Fruit fly (Drosophila melanogaster) whole organism, wandering third instar larva: ENCODE measurements around the gene CG13898.

Experiments
- Abd-B ChIP-seq: fragments of >200 bp; optimal IDR thresholded peaks from 2 replicates; lab custom pipeline; 2017; ENCODE audit warnings: missing biosample characterization, missing genetic modification characterization
- CG32264 ChIP-seq: fragments of 200-800 bp; sonication (Bioruptor generic); optimal IDR thresholded peaks from 2 replicates; lab custom pipeline; 2016; ENCODE audit warnings: missing biosample characterization, missing genetic modification characterization
- CG9705 ChIP-seq: fragments of 200-800 bp; sonication (Bioruptor generic); optimal IDR thresholded peaks from 2 replicates; lab custom pipeline; 2018; ENCODE audit warnings: missing biosample characterization, mild to moderate bottlenecking, missing genetic modification characterization
- CrebA ChIP-seq: fragments of 200-800 bp; sonication (Bioruptor generic); optimal IDR thresholded peaks from 2 replicates; lab custom pipeline; 2016; ENCODE audit warnings: missing biosample characterization, mild to moderate bottlenecking, missing genetic modification characterization, borderline replicate concordance
- Dfd ChIP-seq: fragments of >200 bp; optimal IDR thresholded peaks from 2 replicates; lab custom pipeline; 2017; ENCODE audit warnings: missing biosample characterization, missing genetic modification characterization
- Dif ChIP-seq: fragments of 200-275, 200-300 bp; sonication (Bioruptor generic); optimal IDR thresholded peaks from 2 replicates; lab custom pipeline; 2018; ENCODE audit warnings: missing biosample characterization, missing genetic modification characterization; ENCODE audit not compliant: partially characterized antibody
- GATAd ChIP-seq: sonication (Bioruptor generic); optimal IDR thresholded peaks from 2 replicates; lab custom pipeline; 2016; ENCODE audit warnings: missing biosample characterization, missing genetic modification characterization
- HLH106 ChIP-seq: fragments of 200-800 bp; optimal IDR thresholded peaks from 3 replicates; lab custom pipeline; 2019; ENCODE audit warnings: missing biosample characterization, mild to moderate bottlenecking, missing genetic modification characterization, moderate library complexity
- Hnf4 ChIP-seq: fragments of 200-800 bp; sonication (Bioruptor generic); optimal IDR thresholded peaks from 2 replicates; lab custom pipeline; 2016; ENCODE audit warnings: missing biosample characterization, mild to moderate bottlenecking, missing genetic modification characterization
- Hr78 ChIP-seq: fragments of >200 bp; optimal IDR thresholded peaks from 2 replicates; lab custom pipeline; 2017; ENCODE audit warnings: missing biosample characterization, missing genetic modification characterization
- Hr83 ChIP-seq: fragments of 200-300 bp; sonication (Bioruptor generic); optimal IDR thresholded peaks from 2 replicates; lab custom pipeline; 2016; ENCODE audit warnings: missing biosample characterization, mild to moderate bottlenecking, missing genetic modification characterization, moderate library complexity; ENCODE audit not compliant: poor library complexity, severe bottlenecking
- Jra ChIP-seq: sonication (Bioruptor generic); optimal IDR thresholded peaks from 2 replicates; lab custom pipeline; 2016; ENCODE audit warnings: missing biosample characterization, missing genetic modification characterization
- Mio ChIP-seq: sonication (Bioruptor generic); optimal IDR thresholded peaks from 2 replicates; lab custom pipeline; 2016; ENCODE audit warnings: missing biosample characterization, missing genetic modification characterization
- Myc ChIP-seq: fragments of >200 bp; optimal IDR thresholded peaks from 2 replicates; lab custom pipeline; 2017
- N ChIP-seq: fragments of >200 bp; optimal IDR thresholded peaks from 2 replicates; lab custom pipeline; 2018; ENCODE audit warnings: missing biosample characterization, missing external identifiers, missing genetic modification characterization
- OdsH ChIP-seq: fragments of 200-800 bp; sonication (Bioruptor generic); optimal IDR thresholded peaks from 2 replicates; lab custom pipeline; 2016; ENCODE audit warnings: missing biosample characterization, mild to moderate bottlenecking, missing genetic modification characterization
- Rel ChIP-seq, 2 experiments: fragments of 200-800 bp; sonication (Bioruptor generic) in 1 of 2; optimal IDR thresholded peaks; 2 replicates in 1 of 2; 3 replicates in 1 of 2; lab custom pipeline; 2016 to 2019; ENCODE audit warnings: mild to moderate bottlenecking in 2 of 2, missing biosample characterization in 2 of 2, missing genetic modification characterization in 2 of 2, moderate library complexity in 1 of 2
- Sp1 ChIP-seq: fragments of 200-800 bp; sonication (Bioruptor generic); optimal IDR thresholded peaks from 3 replicates; lab custom pipeline; 2019; ENCODE audit warnings: missing biosample characterization, mild to moderate bottlenecking, missing genetic modification characterization, moderate library complexity
- Vsx2 ChIP-seq: fragments of 200-300, 225-300 bp; sonication (Bioruptor generic); optimal IDR thresholded peaks from 2 replicates; lab custom pipeline; 2018; ENCODE audit warnings: missing biosample characterization, missing genetic modification characterization; ENCODE audit not compliant: partially characterized antibody
- br ChIP-seq: fragments of 200-800 bp; sonication (Bioruptor generic); optimal IDR thresholded peaks from 2 replicates; lab custom pipeline; 2016; ENCODE audit warnings: missing biosample characterization, missing genetic modification characterization
- brk ChIP-seq: fragments of 200-800 bp; sonication (Bioruptor generic); optimal IDR thresholded peaks from 2 replicates; lab custom pipeline; 2016; ENCODE audit warnings: missing biosample characterization, mild to moderate bottlenecking, missing genetic modification characterization
- dl ChIP-seq, 2 experiments: fragments of 175-275, 200-275 bp in 1 of 2; fragments of 200-275 bp in 1 of 2; sonication (Bioruptor generic); optimal IDR thresholded peaks; lab custom pipeline; 2018; ENCODE audit warnings: mild to moderate bottlenecking in 2 of 2, missing biosample characterization in 2 of 2, missing genetic modification characterization in 2 of 2, moderate library complexity in 2 of 2; ENCODE audit not compliant: partially characterized antibody in 2 of 2, insufficient read depth in 1 of 2
- dmrt93B ChIP-seq: fragments of 200-800 bp; sonication (Bioruptor generic); optimal IDR thresholded peaks from 2 replicates; lab custom pipeline; 2018; ENCODE audit warnings: missing biosample characterization, mild to moderate bottlenecking, missing genetic modification characterization
- dsf ChIP-seq: sonication (Bioruptor generic); optimal IDR thresholded peaks from 2 replicates; lab custom pipeline; 2016; ENCODE audit warnings: missing biosample characterization, missing genetic modification characterization, borderline replicate concordance
- ey ChIP-seq: fragments of 200-800 bp; sonication (Bioruptor generic); optimal IDR thresholded peaks from 2 replicates; lab custom pipeline; 2016; ENCODE audit warnings: missing biosample characterization, missing genetic modification characterization
- foxo ChIP-seq, 2 experiments: fragments of 200-800 bp; sonication (Bioruptor generic); optimal IDR thresholded peaks; 2 replicates in 1 of 2; 3 replicates in 1 of 2; lab custom pipeline; 2016 to 2017; ENCODE audit warnings: missing biosample characterization in 2 of 2, missing genetic modification characterization in 2 of 2
- fru ChIP-seq: fragments of 200-800 bp; sonication (Bioruptor generic); optimal IDR thresholded peaks from 3 replicates; lab custom pipeline; 2016; ENCODE audit warnings: missing biosample characterization, mild to moderate bottlenecking, missing genetic modification characterization
- h ChIP-seq: fragments of 200-800 bp; sonication (Bioruptor generic); optimal IDR thresholded peaks from 3 replicates; lab custom pipeline; 2016; ENCODE audit warnings: missing biosample characterization, mild to moderate bottlenecking, missing genetic modification characterization
- jim ChIP-seq: fragments of 175-275, 200-325 bp; sonication (Bioruptor generic); optimal IDR thresholded peaks from 2 replicates; lab custom pipeline; 2016; ENCODE audit warnings: missing biosample characterization, mild to moderate bottlenecking, missing genetic modification characterization
- lola ChIP-seq: fragments of >200 bp; optimal IDR thresholded peaks from 2 replicates; lab custom pipeline; 2017; ENCODE audit warnings: missing biosample characterization, missing genetic modification characterization
- pan ChIP-seq: fragments of >200 bp; optimal IDR thresholded peaks from 2 replicates; lab custom pipeline; 2017
- psq ChIP-seq: fragments of 200-800 bp; sonication (Bioruptor generic); optimal IDR thresholded peaks from 3 replicates; lab custom pipeline; 2017; ENCODE audit warnings: missing biosample characterization, mild to moderate bottlenecking, missing genetic modification characterization, moderate library complexity
- rgr ChIP-seq: fragments of 200-800 bp; sonication (Bioruptor generic); optimal IDR thresholded peaks from 3 replicates; lab custom pipeline; 2016; ENCODE audit warnings: missing biosample characterization, mild to moderate bottlenecking, missing genetic modification characterization
- sage ChIP-seq: fragments of 200-800 bp; sonication (Bioruptor generic); optimal IDR thresholded peaks from 2 replicates; lab custom pipeline; 2016; ENCODE audit warnings: missing biosample characterization, mild to moderate bottlenecking, missing genetic modification characterization
- sv ChIP-seq: fragments of 200-800 bp; sonication (Bioruptor generic); optimal IDR thresholded peaks from 3 replicates; lab custom pipeline; 2016; ENCODE audit warnings: missing biosample characterization, missing genetic modification characterization
- tai ChIP-seq: sonication (Bioruptor generic); optimal IDR thresholded peaks from 2 replicates; lab custom pipeline; 2016; ENCODE audit warnings: missing biosample characterization, missing genetic modification characterization
- usp ChIP-seq: fragments of >200 bp; optimal IDR thresholded peaks from 2 replicates; lab custom pipeline; 2017; ENCODE audit warnings: missing biosample characterization, missing genetic modification characterization
- woc ChIP-seq: sonication (Bioruptor generic); optimal IDR thresholded peaks from 2 replicates; lab custom pipeline; 2016; ENCODE audit warnings: missing biosample characterization, mild to moderate bottlenecking, missing genetic modification characterization

Gene CG13898

dm6 chr3L:799837-800513 is 3.9 kb downstream of the CG13898 start:
- TF ChIP-seq CrebA (GFP tag; lab: Kevin White, UChicago): no peak
- peak; percentile 70 for TF ChIP-seq Hnf4 (GFP tag; lab: Kevin White, UChicago)
- TF ChIP-seq rgr (GFP tag; lab: Kevin White, UChicago): peak; percentile 62
- no peak for TF ChIP-seq Jra
- no peak for TF ChIP-seq Hr78
- no peak for TF ChIP-seq dsf (GFP tag; lab: Kevin White, UChicago)
- peak; percentile 77 for TF ChIP-seq ey
- TF ChIP-seq jim (GFP tag; lab: Kevin White, UChicago): no peak
- peak; percentile 76 for TF ChIP-seq fru (GFP tag; lab: Kevin White, UChicago)
- TF ChIP-seq brk (GFP tag; lab: Kevin White, UChicago): no peak
- peak; percentile 66 for TF ChIP-seq OdsH (GFP tag; lab: Kevin White, UChicago)
- TF ChIP-seq Dfd (GFP tag; lab: Kevin White, UChicago): no peak
- peak; percentile 64 for TF ChIP-seq br (GFP tag; lab: Kevin White, UChicago)
- TF ChIP-seq Dif (GFP tag; lab: Kevin White, UChicago): no peak
- TF ChIP-seq Abd-B: no peak
- TF ChIP-seq sv: no peak
- TF ChIP-seq dmrt93B (GFP tag; lab: Kevin White, UChicago): peak; percentile 53
- no peak for TF ChIP-seq CG9705 (GFP tag; lab: Kevin White, UChicago)
- no peak for TF ChIP-seq Hr83 (GFP tag; lab: Kevin White, UChicago)
- no peak for TF ChIP-seq CG32264 (GFP tag; lab: Kevin White, UChicago)
- no peak for TF ChIP-seq Myc (lab: Kevin White, UChicago)
- peak in 1 of 2 experiments; percentile 68 for TF ChIP-seq foxo (GFP tag; optimal IDR thresholded peaks at IDR 0.05; lab: Kevin White, UChicago)
- TF ChIP-seq h (GFP tag; lab: Kevin White, UChicago): peak; percentile 78
- TF ChIP-seq pan: no peak
- TF ChIP-seq Vsx2 (GFP tag; lab: Kevin White, UChicago): peak; percentile 11
- TF ChIP-seq GATAd: no peak
- no peak for TF ChIP-seq dl (GFP tag; optimal IDR thresholded peaks at IDR 0.05; lab: Kevin White, UChicago; ENCODE audit: insufficient read depth in 1 of 2, partially characterized antibody in 2 of 2)
- peak; percentile 52 for TF ChIP-seq psq (GFP tag; lab: Kevin White, UChicago)
- no peak for TF ChIP-seq lola (GFP tag; lab: Kevin White, UChicago)
- no peak for TF ChIP-seq usp (GFP tag; lab: Kevin White, UChicago)
- no peak for TF ChIP-seq tai (GFP tag; lab: Kevin White, UChicago)
- no peak for TF ChIP-seq Mio (GFP tag; lab: Kevin White, UChicago)
- TF ChIP-seq N (GFP tag; lab: Kevin White, UChicago): no peak
- TF ChIP-seq Sp1 (GFP tag; lab: Kevin White, UChicago): peak; percentile 62
- peak; percentile 23 for TF ChIP-seq sage (GFP tag; lab: Kevin White, UChicago)
- no peak for TF ChIP-seq Rel (GFP tag; optimal IDR thresholded peaks at IDR 0.05; lab: Kevin White, UChicago)
- peak; percentile 1 for TF ChIP-seq Rel (tag; optimal IDR thresholded peaks at IDR 0.05; lab: Kevin White, UChicago)
- peak; percentile 71 for TF ChIP-seq HLH106 (tag; lab: Kevin White, UChicago)
- TF ChIP-seq woc (GFP tag; lab: Kevin White, UChicago): peak; percentile 65
